Worm (Caenorhabditis elegans) whole organism, L1 larva: Measurements from ENCODE around the gene K08E7.4.
A peak's percentile ranks its signal among the peaks of the same experiment; 100 is the strongest.

Experiments
- efl-3 ChIP-seq: fragments of 200-800 bp; sonication (Bioruptor generic); optimal IDR thresholded peaks from 2 replicates; lab custom pipeline; 2018; ENCODE audit warnings: mild to moderate bottlenecking, missing genetic modification characterization, missing compliant biosample characterization
- elt-2 ChIP-seq: sonication (generic microtip); optimal IDR thresholded peaks from 2 replicates; lab custom pipeline; 2016; ENCODE audit warnings: missing genetic modification characterization, mild to moderate bottlenecking, inconsistent platforms, missing compliant biosample characterization, missing genetic modification reagents
- mdl-1 ChIP-seq, 2 experiments: fragments of 150-350 bp; optimal IDR thresholded peaks; 2 replicates each; lab custom pipeline; 2014 to 2017; ENCODE audit warnings: missing biosample characterization in 2 of 2, missing genetic modification characterization in 2 of 2, inconsistent platforms in 1 of 2
- nhr-28 ChIP-seq: fragments of 150-350 bp; optimal IDR thresholded peaks from 2 replicates; lab custom pipeline; 2014; ENCODE audit warnings: missing biosample characterization, missing genetic modification characterization
- skn-1 ChIP-seq: fragments of 150-350 bp; optimal IDR thresholded peaks from 2 replicates; lab custom pipeline; 2014; ENCODE audit warnings: missing biosample characterization, missing genetic modification characterization
- tbx-2 ChIP-seq: sonication (generic microtip); optimal IDR thresholded peaks from 2 replicates; lab custom pipeline; 2016; ENCODE audit warnings: missing genetic modification characterization, missing compliant biosample characterization
- unc-130 ChIP-seq: fragments of 150-350 bp; optimal IDR thresholded peaks from 2 replicates; lab custom pipeline; 2017; ENCODE audit warnings: missing biosample characterization, missing genetic modification characterization, inconsistent platforms
- unc-62 ChIP-seq: fragments of 150-350 bp; optimal IDR thresholded peaks from 2 replicates; lab custom pipeline; 2014; ENCODE audit warnings: missing biosample characterization, missing genetic modification reagents, missing genetic modification characterization
- vab-15 ChIP-seq: sonication (generic microtip); optimal IDR thresholded peaks from 2 replicates; lab custom pipeline; 2017; ENCODE audit warnings: missing genotype, mild to moderate bottlenecking, missing genetic modification characterization, missing compliant biosample characterization
- xbp-1 ChIP-seq: sonication (generic microtip); optimal IDR thresholded peaks from 2 replicates; lab custom pipeline; 2016; ENCODE audit warnings: missing genetic modification characterization, missing compliant biosample characterization

ce11 chrIV:12605401-12605800 lies 34.5 kb upstream of the K08E7.4 start, which contains the start of gene Y55D9A.2:
- TF ChIP-seq elt-2 (tag; lab: Kevin White, UChicago) = no peak
- peak; percentile 45 for TF ChIP-seq tbx-2 (tag; lab: Kevin White, UChicago)
- no peak for TF ChIP-seq unc-130
- peak; percentile 56 for TF ChIP-seq xbp-1 (tag; lab: Kevin White, UChicago)
- peak; percentile 53 for TF ChIP-seq vab-15 (tag; lab: Kevin White, UChicago)
- no peak for TF ChIP-seq mdl-1 (tag; optimal IDR thresholded peaks at IDR 0.05; lab: Kevin White, UChicago)
- no peak for TF ChIP-seq nhr-28 (tag; lab: Kevin White, UChicago)
- peak; percentile 18 for TF ChIP-seq skn-1
- no peak for TF ChIP-seq unc-62 (GFP tag; lab: Kevin White, UChicago)
- no peak for TF ChIP-seq efl-3 (GFP tag; lab: Kevin White, UChicago)
